Worm (Caenorhabditis elegans) whole organism, L1 larva: ENCODE results near the gene srg-31.

ENCODE experiments used
- dsc-1 ChIP-seq: sonication (generic microtip); optimal IDR thresholded peaks from 2 replicates; lab custom pipeline; 2016; ENCODE audit warnings: mild to moderate bottlenecking, missing genetic modification characterization, missing compliant biosample characterization
- egl-27 ChIP-seq, 2 experiments: fragments of 150-350 bp in 1 of 2; sonication (generic microtip); optimal IDR thresholded peaks; 3 replicates each; lab custom pipeline; 2017 to 2018; ENCODE audit warnings: missing biosample characterization in 2 of 2, missing genetic modification characterization in 2 of 2, missing genetic modification reagents in 2 of 2
- lin-35 ChIP-seq, 2 experiments: fragments of 150-350 bp; optimal IDR thresholded peaks; 2 replicates each; lab custom pipeline; 2014; ENCODE audit warnings: missing biosample characterization in 2 of 2, missing genetic modification characterization in 2 of 2, missing genetic modification reagents in 2 of 2
- lir-3 ChIP-seq: sonication (generic microtip); optimal IDR thresholded peaks from 2 replicates; lab custom pipeline; 2016; ENCODE audit warnings: mild to moderate bottlenecking, missing genetic modification characterization, moderate library complexity, missing compliant biosample characterization; ENCODE audit not compliant: poor library complexity
- mdl-1 ChIP-seq, 2 experiments: fragments of 150-350 bp; optimal IDR thresholded peaks; 2 replicates each; lab custom pipeline; 2014 to 2017; ENCODE audit warnings: missing biosample characterization in 2 of 2, missing genetic modification characterization in 2 of 2, inconsistent platforms in 1 of 2
- nhr-11 ChIP-seq: fragments of 150-350 bp; optimal IDR thresholded peaks from 2 replicates; lab custom pipeline; 2014; ENCODE audit warnings: missing biosample characterization, missing genetic modification characterization
- pag-3 ChIP-seq: sonication (generic microtip); optimal IDR thresholded peaks from 2 replicates; lab custom pipeline; 2017; ENCODE audit warnings: missing genetic modification characterization, mild to moderate bottlenecking, missing compliant biosample characterization, antibody characterized with exemption, borderline replicate concordance; ENCODE audit not compliant: insufficient read depth
- rnt-1 ChIP-seq: sonication (generic microtip); optimal IDR thresholded peaks from 2 replicates; lab custom pipeline; 2016; ENCODE audit warnings: mild to moderate bottlenecking, missing genetic modification characterization, moderate library complexity, missing compliant biosample characterization
- unc-62 ChIP-seq: fragments of 150-350 bp; optimal IDR thresholded peaks from 2 replicates; lab custom pipeline; 2014; ENCODE audit warnings: missing biosample characterization, missing genetic modification reagents, missing genetic modification characterization

DNA sequence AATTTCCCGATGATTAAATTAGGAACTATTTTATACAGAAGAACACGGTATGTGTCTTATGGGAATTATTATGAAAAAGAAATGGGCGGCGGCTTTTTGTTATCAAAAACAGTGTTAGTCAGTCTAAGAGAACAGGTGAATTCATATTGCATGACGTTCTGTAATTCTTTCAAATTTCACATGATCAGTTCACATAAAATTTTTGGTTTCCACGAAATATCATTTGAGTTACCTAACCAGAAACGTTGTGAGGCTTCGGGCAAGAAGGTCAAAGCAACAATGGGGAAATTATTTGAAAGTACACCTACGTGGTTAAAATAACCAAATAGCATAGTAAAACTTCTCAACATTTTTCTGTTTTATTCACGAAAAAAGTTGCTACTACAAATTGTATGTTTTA is 17.8 kb downstream of the srg-31 start, which contains the start of gene Y57E12B.10:
- no peak for TF ChIP-seq unc-62
- TF ChIP-seq pag-3 (tag; lab: Kevin White, UChicago) = no peak
- no peak for TF ChIP-seq nhr-11 (tag; lab: Kevin White, UChicago)
- TF ChIP-seq dsc-1 (tag; lab: Kevin White, UChicago) = no peak
- TF ChIP-seq mdl-1 (tag; optimal IDR thresholded peaks at IDR 0.05; lab: Kevin White, UChicago) = no peak
- no peak for TF ChIP-seq lin-35 (GFP tag; optimal IDR thresholded peaks at IDR 0.05; lab: Kevin White, UChicago)
- no peak for TF ChIP-seq lir-3 (tag; lab: Kevin White, UChicago)
- no peak for TF ChIP-seq rnt-1
- TF ChIP-seq egl-27 (tag; optimal IDR thresholded peaks at IDR 0.05; lab: Kevin White, UChicago) = no peak
